Worm (Caenorhabditis elegans): ENCODE data around the gene coh-4.

- TF ChIP-seq lim-7 (GFP tag; IDR thresholded peaks at IDR 0.05) (no peak), ZK337.2 (GFP tag; IDR thresholded peaks at IDR 0.05) (no peak), snpc-1.2 (GFP tag; IDR thresholded peaks at IDR 0.05) (no peak), nhr-48 (tag; optimal IDR thresholded peaks at IDR 0.05) (no peak), hif-1 (tag; optimal IDR thresholded peaks at IDR 0.05) (no peak), saeg-2 (GFP tag; IDR thresholded peaks at IDR 0.05) (no peak), nhr-41 (GFP tag; IDR thresholded peaks at IDR 0.05) (no peak), nhr-11 (tag; optimal IDR thresholded peaks at IDR 0.05) (no peak), jun-1 (tag; optimal IDR thresholded peaks at IDR 0.05) (no peak)
Measured at ce11 chrV:4187144-4187485, 11.7 kb upstream of the coh-4 start, which contains the start of gene nhr-114.

Data from whole organism, L4 larva.